Fruit fly (Drosophila melanogaster) whole organism, embryonic: Measurements from ENCODE around the gene Ubi-p5E.

Experiments
- Abd-B ChIP-seq: fragments of 200-800 bp; sonication (Bioruptor generic); optimal IDR thresholded peaks from 2 replicates; lab custom pipeline; 2018; ENCODE audit warnings: missing biosample characterization, mild to moderate bottlenecking, missing genetic modification characterization, moderate library complexity
- Asciz ChIP-seq: fragments of 200-800 bp; sonication (Bioruptor generic); optimal IDR thresholded peaks from 2 replicates; lab custom pipeline; 2017; ENCODE audit warnings: missing biosample characterization, mild to moderate bottlenecking, missing genetic modification characterization, missing genetic modification reagents
- Bteb2 ChIP-seq: fragments of 200-800 bp; sonication (Bioruptor generic); optimal IDR thresholded peaks from 2 replicates; lab custom pipeline; 2016; ENCODE audit warnings: missing biosample characterization, missing genetic modification characterization
- CG10267 ChIP-seq: fragments of 200-800 bp; sonication (Bioruptor generic); optimal IDR thresholded peaks from 2 replicates; lab custom pipeline; 2018; ENCODE audit warnings: missing biosample characterization, mild to moderate bottlenecking, missing genetic modification characterization, moderate library complexity
- CG10274 ChIP-seq: fragments of 200-800 bp; sonication (Bioruptor generic); optimal IDR thresholded peaks from 3 replicates; lab custom pipeline; 2017; ENCODE audit warnings: missing biosample characterization, mild to moderate bottlenecking, missing genetic modification characterization
- CG10979 ChIP-seq: fragments of 200-800 bp; sonication (Bioruptor generic); optimal IDR thresholded peaks from 2 replicates; lab custom pipeline; 2018; ENCODE audit warnings: missing biosample characterization, mild to moderate bottlenecking, missing genetic modification characterization, moderate library complexity
- CG12236 ChIP-seq: fragments of 200-800 bp; sonication (Bioruptor generic); optimal IDR thresholded peaks from 2 replicates; lab custom pipeline; 2016; ENCODE audit warnings: missing biosample characterization, missing genetic modification characterization
- CG12299 ChIP-seq: fragments of 200-800 bp; sonication (Bioruptor generic); optimal IDR thresholded peaks from 2 replicates; lab custom pipeline; 2018; ENCODE audit warnings: missing biosample characterization, mild to moderate bottlenecking, missing genetic modification characterization
- CG12769 ChIP-seq: fragments of 200-800 bp; sonication (Bioruptor generic); optimal IDR thresholded peaks from 2 replicates; lab custom pipeline; 2019; ENCODE audit warnings: missing biosample characterization, mild to moderate bottlenecking, missing genetic modification characterization, moderate library complexity
- CG14050 ChIP-seq: fragments of 200-800 bp; sonication (Bioruptor generic); IDR thresholded peaks from 3 replicates; pipeline ENCODE4 v1.3.6; 2022; ENCODE audit warnings: missing biosample characterization, missing genetic modification characterization
- CG15696 ChIP-seq: fragments of 200-800 bp; sonication (Bioruptor generic); optimal IDR thresholded peaks from 2 replicates; lab custom pipeline; 2019; ENCODE audit warnings: missing biosample characterization, mild to moderate bottlenecking, missing genetic modification characterization, moderate library complexity
- CG1603 ChIP-seq: fragments of 200-800 bp; sonication (Bioruptor generic); optimal IDR thresholded peaks from 2 replicates; lab custom pipeline; 2019; ENCODE audit warnings: missing biosample characterization, mild to moderate bottlenecking, missing genetic modification characterization, moderate library complexity
- CG1647 ChIP-seq: fragments of 200-800 bp; sonication (Bioruptor generic); optimal IDR thresholded peaks from 3 replicates; lab custom pipeline; 2016; ENCODE audit warnings: missing biosample characterization, missing genetic modification characterization
- CG17361 ChIP-seq: fragments of 200-800 bp; sonication (Bioruptor generic); IDR thresholded peaks from 3 replicates; pipeline ENCODE4 v1.3.6; 2022; ENCODE audit warnings: missing biosample characterization, missing genetic modification characterization
- CG17912 ChIP-seq: fragments of 200-800 bp; sonication (Bioruptor generic); optimal IDR thresholded peaks from 2 replicates; lab custom pipeline; 2018; ENCODE audit warnings: missing biosample characterization, mild to moderate bottlenecking, missing genetic modification characterization
- CG1832 ChIP-seq: fragments of 200-800 bp; sonication (Bioruptor generic); optimal IDR thresholded peaks from 2 replicates; lab custom pipeline; 2017; ENCODE audit warnings: missing biosample characterization, mild to moderate bottlenecking, missing genetic modification characterization, inconsistent platforms
- CG30403 ChIP-seq: fragments of 200-800 bp; sonication (Bioruptor generic); optimal IDR thresholded peaks from 3 replicates; lab custom pipeline; 2016; ENCODE audit warnings: missing biosample characterization, missing genetic modification characterization
- CG30431 ChIP-seq: fragments of 200-800 bp; sonication (Bioruptor generic); optimal IDR thresholded peaks from 2 replicates; lab custom pipeline; 2017; ENCODE audit warnings: missing biosample characterization, missing genetic modification characterization
- CG34224 ChIP-seq: fragments of 200-800 bp; sonication (Bioruptor generic); IDR thresholded peaks from 3 replicates; pipeline ENCODE4 v1.3.6; 2022; ENCODE audit warnings: missing biosample characterization, missing genetic modification characterization; ENCODE audit not compliant: partially characterized antibody
- CG3726 ChIP-seq: fragments of 200-800 bp; sonication (Bioruptor generic); IDR thresholded peaks from 3 replicates; pipeline ENCODE4, ENCODE4 v1.3.6; 2022; ENCODE audit warnings: missing biosample characterization, missing genetic modification characterization
- CG3838 ChIP-seq: fragments of 200-800 bp; sonication (Bioruptor generic); optimal IDR thresholded peaks from 3 replicates; lab custom pipeline; 2016; ENCODE audit warnings: missing biosample characterization, missing genetic modification characterization
- CG3847 ChIP-seq: fragments of 200-800 bp; sonication (Bioruptor generic); IDR thresholded peaks from 2 replicates; pipeline ENCODE4 v1.3.6; 2022; ENCODE audit warnings: missing biosample characterization, missing genetic modification characterization
- CG4820 ChIP-seq: fragments of 200-800 bp; sonication (Bioruptor generic); optimal IDR thresholded peaks from 3 replicates; lab custom pipeline; 2016; ENCODE audit warnings: missing biosample characterization, missing genetic modification characterization
- CG8290 ChIP-seq, 3 experiments: fragments of 200-800 bp; sonication (Bioruptor generic); optimal IDR thresholded peaks; 2 replicates each; lab custom pipeline; 2016 to 2019; ENCODE audit warnings: missing biosample characterization in 3 of 3, missing genetic modification characterization in 3 of 3, mild to moderate bottlenecking in 2 of 3, moderate library complexity in 1 of 3
- CG8359 ChIP-seq: fragments of 200-800 bp; sonication (Bioruptor generic); optimal IDR thresholded peaks from 2 replicates; lab custom pipeline; 2017; ENCODE audit warnings: missing biosample characterization, mild to moderate bottlenecking, missing genetic modification characterization, borderline replicate concordance
- Dref ChIP-seq: fragments of 200-800 bp; sonication (Bioruptor generic); IDR thresholded peaks from 2 replicates; pipeline ENCODE4 v1.3.6; 2022; ENCODE audit warnings: missing biosample characterization, missing genetic modification characterization
- ERR ChIP-seq: fragments of 200-800 bp; sonication (Bioruptor generic); optimal IDR thresholded peaks from 2 replicates; lab custom pipeline; 2016; ENCODE audit warnings: missing biosample characterization, missing genetic modification characterization
- Fer1 ChIP-seq: fragments of 200-800 bp; sonication (Bioruptor generic); optimal IDR thresholded peaks from 2 replicates; lab custom pipeline; 2017; ENCODE audit warnings: missing biosample characterization, mild to moderate bottlenecking, missing genetic modification characterization
- Fer2 ChIP-seq: fragments of 200-800 bp; sonication (Bioruptor generic); optimal IDR thresholded peaks from 2 replicates; lab custom pipeline; 2018; ENCODE audit warnings: missing biosample characterization, mild to moderate bottlenecking, missing genetic modification characterization, moderate library complexity
- HLH3B ChIP-seq: fragments of 200-800 bp; sonication (Bioruptor generic); IDR thresholded peaks from 2 replicates; pipeline ENCODE4 v1.3.6; 2022; ENCODE audit warnings: missing biosample characterization, missing genetic modification characterization
- Jarid2 ChIP-seq: fragments of 200-800 bp; sonication (Bioruptor generic); optimal IDR thresholded peaks from 3 replicates; lab custom pipeline; 2017; ENCODE audit warnings: mild to moderate bottlenecking, missing biosample characterization, missing genetic modification reagents, missing genetic modification characterization
- MBD-R2 ChIP-seq: fragments of 200-800 bp; sonication (Bioruptor generic); IDR thresholded peaks from 2 replicates; pipeline ENCODE4 v1.3.6; 2022; ENCODE audit warnings: missing biosample characterization, missing genetic modification characterization
- Nf-YA ChIP-seq: fragments of 200-800 bp; sonication (Bioruptor generic); IDR thresholded peaks from 2 replicates; pipeline ENCODE4 v1.3.6; 2022; ENCODE audit warnings: missing biosample characterization, missing genetic modification characterization
- Rfx ChIP-seq: fragments of 200-800 bp; sonication (Bioruptor generic); IDR thresholded peaks from 2 replicates; pipeline ENCODE4 v1.3.6; 2022; ENCODE audit warnings: missing biosample characterization, missing genetic modification characterization
- Rx ChIP-seq: fragments of 200-800 bp; sonication (Bioruptor generic); IDR thresholded peaks from 2 replicates; pipeline ENCODE4 v1.3.6; 2022; ENCODE audit warnings: missing biosample characterization, missing genetic modification characterization
- Tbp ChIP-seq: fragments of >200 bp; optimal IDR thresholded peaks from 2 replicates; lab custom pipeline; 2018; ENCODE audit warnings: missing biosample characterization, missing genetic modification characterization
- Vsx1 ChIP-seq: fragments of 200-800 bp; sonication (Bioruptor generic); optimal IDR thresholded peaks from 2 replicates; lab custom pipeline; 2017; ENCODE audit warnings: missing biosample characterization, mild to moderate bottlenecking, missing genetic modification characterization, missing genetic modification reagents
- da ChIP-seq: fragments of 200-800 bp; sonication (Bioruptor generic); optimal IDR thresholded peaks from 2 replicates; lab custom pipeline; 2016; ENCODE audit warnings: missing biosample characterization, missing genetic modification characterization
- dimm ChIP-seq: fragments of 200-800 bp; sonication (Bioruptor generic); IDR thresholded peaks from 2 replicates; pipeline ENCODE4 v1.3.6; 2022; ENCODE audit warnings: missing biosample characterization, missing genetic modification characterization
- emc ChIP-seq: fragments of 200-800 bp; sonication (Bioruptor generic); optimal IDR thresholded peaks from 2 replicates; lab custom pipeline; 2016; ENCODE audit warnings: missing biosample characterization, missing genetic modification characterization
- ewg ChIP-seq: fragments of 200-800 bp; sonication (Bioruptor generic); optimal IDR thresholded peaks from 3 replicates; lab custom pipeline; 2017; ENCODE audit warnings: mild to moderate bottlenecking, missing biosample characterization, missing genetic modification reagents, missing genetic modification characterization
- fd102C ChIP-seq: fragments of 200-800 bp; sonication (Bioruptor generic); optimal IDR thresholded peaks from 2 replicates; lab custom pipeline; 2018; ENCODE audit warnings: missing biosample characterization, mild to moderate bottlenecking, missing genetic modification characterization, moderate library complexity
- grau ChIP-seq: fragments of 200-800 bp; optimal IDR thresholded peaks from 3 replicates; lab custom pipeline; 2019; ENCODE audit warnings: missing biosample characterization, mild to moderate bottlenecking, missing genetic modification characterization, moderate library complexity
- insv ChIP-seq, 2 experiments: fragments of 200-800 bp; sonication (Bioruptor generic); optimal IDR thresholded peaks; 3 replicates each; lab custom pipeline; 2016 to 2018; ENCODE audit warnings: missing biosample characterization in 2 of 2, missing genetic modification characterization in 2 of 2
- klu ChIP-seq: fragments of 200-800 bp; sonication (Bioruptor generic); IDR thresholded peaks from 2 replicates; pipeline ENCODE4 v1.3.6; 2022; ENCODE audit warnings: missing biosample characterization, missing genetic modification characterization
- knrl ChIP-seq: fragments of 200-800 bp; sonication (Bioruptor generic); IDR thresholded peaks from 3 replicates; pipeline ENCODE4 v1.3.6; 2022; ENCODE audit warnings: missing biosample characterization, missing genetic modification characterization; ENCODE audit not compliant: partially characterized antibody
- lola ChIP-seq, 3 experiments: fragments of >200 bp in 2 of 3; fragments of 200-800 bp in 1 of 3; sonication (Bioruptor generic) in 1 of 3; optimal IDR thresholded peaks; 2 replicates each; lab custom pipeline; 2017 to 2019; ENCODE audit warnings: missing biosample characterization in 3 of 3, missing genetic modification characterization in 3 of 3, mild to moderate bottlenecking in 1 of 3, moderate library complexity in 1 of 3
- otp ChIP-seq: fragments of 200-800 bp; sonication (Bioruptor generic); IDR thresholded peaks from 3 replicates; pipeline ENCODE4, ENCODE4 v1.3.6; 2022; ENCODE audit warnings: missing biosample characterization, missing genetic modification characterization
- sens ChIP-seq: fragments of 200-800 bp; sonication (Bioruptor generic); peaks from one replicate; lab custom pipeline; 2016; ENCODE audit warnings: missing biosample characterization, missing genetic modification characterization
- slbo ChIP-seq: fragments of 200-800 bp; sonication (Bioruptor generic); IDR thresholded peaks from 2 replicates; pipeline ENCODE4 v1.3.6; 2022; ENCODE audit warnings: missing biosample characterization, missing genetic modification characterization

The Ubi-p5E gene

DNA sequence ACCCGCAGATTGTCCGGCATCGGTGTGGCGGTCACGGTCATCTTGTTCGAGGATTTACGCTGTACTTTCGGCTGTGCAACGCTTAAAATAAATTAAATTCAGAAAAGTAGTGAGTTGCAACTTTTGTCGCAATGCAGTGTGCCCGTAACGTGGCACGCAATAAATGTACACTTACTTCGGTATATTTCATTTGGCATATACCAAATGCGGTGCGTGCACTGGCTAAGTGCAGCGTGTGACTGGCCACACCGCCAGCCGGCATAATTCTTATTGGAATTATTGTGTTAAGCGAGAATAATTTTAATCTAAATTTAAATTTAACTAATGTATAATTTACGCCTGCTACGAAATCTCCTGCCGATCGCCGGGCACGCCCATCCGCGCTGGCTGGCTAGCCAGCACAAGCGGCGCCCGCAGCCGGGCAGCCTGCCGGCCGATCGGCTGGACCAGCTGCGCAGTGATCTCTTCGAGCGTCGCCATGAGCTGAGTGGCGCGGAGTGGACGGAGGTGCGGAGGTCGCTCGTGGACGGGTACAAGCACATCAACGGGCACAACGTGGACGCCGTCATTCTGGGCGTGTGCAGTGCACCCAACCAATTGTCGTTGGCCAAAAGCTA is 11.7 kb upstream of the Ubi-p5E start, which contains the start of the genes Rpt4 and mldr (continued):
- TF ChIP-seq Nf-YA (GFP tag; lab: Robert Waterston, UW), result no peak
- no peak for TF ChIP-seq Abd-B (GFP tag; lab: Kevin White, UChicago)
- no peak for TF ChIP-seq lola (GFP tag; optimal IDR thresholded peaks at IDR 0.05; lab: Kevin White, UChicago)
- peak; percentile 48 for TF ChIP-seq Dref (GFP tag; lab: Robert Waterston, UW)
- TF ChIP-seq CG34224 (GFP tag; lab: Robert Waterston, UW), result peak; percentile 44; the same call in 1 of the 3 replicates
- no peak for TF ChIP-seq CG4820 (GFP tag; lab: Kevin White, UChicago)
- no peak for TF ChIP-seq CG8359 (GFP tag; lab: Kevin White, UChicago)
- TF ChIP-seq ERR, result no peak
- TF ChIP-seq CG1603, result peak; percentile 75
- TF ChIP-seq Fer1 (GFP tag; lab: Kevin White, UChicago), result peak; percentile 12
- TF ChIP-seq ewg (GFP tag; lab: Kevin White, UChicago), result peak; percentile 32
- TF ChIP-seq Asciz (GFP tag; lab: Kevin White, UChicago), result no peak
- no peak for TF ChIP-seq CG14050 (GFP tag; lab: Robert Waterston, UW)
- no peak for TF ChIP-seq da (GFP tag; lab: Kevin White, UChicago)
- no peak for TF ChIP-seq Bteb2 (GFP tag; lab: Kevin White, UChicago)
- no peak for TF ChIP-seq CG12236 (GFP tag; lab: Kevin White, UChicago)
- TF ChIP-seq dimm (GFP tag; lab: Robert Waterston, UW), result no peak
- no peak for TF ChIP-seq CG10274
- TF ChIP-seq CG17361 (GFP tag; lab: Robert Waterston, UW), result no peak
- no peak for TF ChIP-seq Tbp (GFP tag; lab: Kevin White, UChicago)
- TF ChIP-seq knrl (GFP tag; lab: Robert Waterston, UW), result peak; percentile 45; the same call in 1 of the 3 replicates
- TF ChIP-seq fd102C (GFP tag; lab: Kevin White, UChicago), result no peak
- TF ChIP-seq CG10267 (tag; lab: Kevin White, UChicago), result peak; percentile 21
- no peak for TF ChIP-seq CG1832 (GFP tag; lab: Kevin White, UChicago)
- peak; percentile 98 for TF ChIP-seq MBD-R2
- no peak for TF ChIP-seq CG10979 (tag; lab: Kevin White, UChicago)
- TF ChIP-seq Jarid2 (GFP tag; lab: Kevin White, UChicago), result no peak
- TF ChIP-seq sens, result peak; percentile 58
- TF ChIP-seq CG17912 (GFP tag; lab: Kevin White, UChicago), result no peak
- TF ChIP-seq otp (GFP tag; lab: Robert Waterston, UW), result no peak
- 0 out of 2 replicates have a peak, but pooled peaks have one; percentile 16 for TF ChIP-seq Rfx (GFP tag; lab: Robert Waterston, UW)
- TF ChIP-seq Vsx1 (GFP tag; lab: Kevin White, UChicago), result no peak
- no peak for TF ChIP-seq CG1647
- no peak for TF ChIP-seq CG15696 (tag; lab: Kevin White, UChicago)
- TF ChIP-seq HLH3B (GFP tag; lab: Robert Waterston, UW), result no peak
- no peak for TF ChIP-seq CG8290 (GFP tag; optimal IDR thresholded peaks at IDR 0.05; lab: Kevin White, UChicago)
- TF ChIP-seq CG8290 (tag; optimal IDR thresholded peaks at IDR 0.05; lab: Kevin White, UChicago), result no peak
- TF ChIP-seq CG3726 (GFP tag; lab: Robert Waterston, UW), result no peak
- no peak for TF ChIP-seq CG30431 (GFP tag; lab: Kevin White, UChicago)
- no peak for TF ChIP-seq Fer2 (tag; lab: Kevin White, UChicago)
- TF ChIP-seq klu (GFP tag; lab: Robert Waterston, UW), result no peak
- peak; percentile 59 for TF ChIP-seq CG3847
- no peak for TF ChIP-seq CG3838 (GFP tag; lab: Kevin White, UChicago)
- TF ChIP-seq emc (GFP tag; lab: Kevin White, UChicago), result no peak
- TF ChIP-seq insv (GFP tag; optimal IDR thresholded peaks at IDR 0.05; lab: Kevin White, UChicago), result peak; percentile 94 to 99
- TF ChIP-seq CG12299 (tag; lab: Kevin White, UChicago), result no peak
- TF ChIP-seq Rx (GFP tag; lab: Robert Waterston, UW), result no peak
- peak; percentile 3 for TF ChIP-seq grau
- TF ChIP-seq CG12769 (tag; lab: Kevin White, UChicago), result no peak
- TF ChIP-seq CG30403 (GFP tag; lab: Kevin White, UChicago), result no peak
- TF ChIP-seq slbo, result no peak
